Worm (Caenorhabditis elegans): ENCODE data around the gene maoc-1.

maoc-1 gene

DNA sequence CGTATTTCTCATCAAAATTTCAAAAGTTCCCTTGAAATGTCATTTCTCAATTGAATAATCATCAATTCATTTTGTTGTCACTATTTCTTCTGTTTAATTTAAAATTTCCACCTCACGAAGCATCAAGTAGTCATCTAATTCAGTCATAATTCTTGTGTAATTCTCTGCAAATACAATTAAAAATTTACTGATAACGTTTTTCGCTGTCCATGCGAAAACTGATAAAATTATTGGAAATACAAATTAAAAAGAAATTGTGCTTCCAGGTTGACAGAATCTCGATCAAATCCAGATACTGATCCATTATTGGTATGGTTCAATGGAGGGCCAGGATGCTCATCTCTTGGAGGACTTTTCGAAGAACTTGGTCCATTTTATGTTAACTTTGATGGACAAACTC is 37.2 kb downstream of the maoc-1 start:
- no peak for TF ChIP-seq unc-62 (GFP tag; optimal IDR thresholded peaks at IDR 0.05)
- no peak for TF ChIP-seq pha-4 (tag; optimal IDR thresholded peaks at IDR 0.05)
- no peak for TF ChIP-seq drap-1 (GFP tag; optimal IDR thresholded peaks at IDR 0.05)
- TF ChIP-seq unc-39 (tag; optimal IDR thresholded peaks at IDR 0.05), result no peak
- no peak for TF ChIP-seq nhr-76 (tag; optimal IDR thresholded peaks at IDR 0.05)
- TF ChIP-seq M03D4.4 (tag; optimal IDR thresholded peaks at IDR 0.05), result no peak
- no peak for TF ChIP-seq bed-3 (GFP tag; optimal IDR thresholded peaks at IDR 0.05)
- no peak for TF ChIP-seq flh-1 (GFP tag; optimal IDR thresholded peaks at IDR 0.05)
- no peak for TF ChIP-seq mab-5 (tag; optimal IDR thresholded peaks at IDR 0.05)
- no peak for TF ChIP-seq blmp-1 (tag; optimal IDR thresholded peaks at IDR 0.05)
- TF ChIP-seq lsy-2 (tag; optimal IDR thresholded peaks at IDR 0.05), result no peak
- TF ChIP-seq nhr-28 (tag; optimal IDR thresholded peaks at IDR 0.05), result no peak
- TF ChIP-seq ces-1 (GFP tag; optimal IDR thresholded peaks at IDR 0.05), result no peak
- no peak for TF ChIP-seq snpc-4 (tag; optimal IDR thresholded peaks at IDR 0.05)
- no peak for TF ChIP-seq hlh-1 (tag; optimal IDR thresholded peaks at IDR 0.05)
- no peak for TF ChIP-seq mls-2 (tag; optimal IDR thresholded peaks at IDR 0.05)
- no peak for TF ChIP-seq nhr-2 (tag; optimal IDR thresholded peaks at IDR 0.05)
- TF ChIP-seq mep-1 (tag; optimal IDR thresholded peaks at IDR 0.05), result no peak
- TF ChIP-seq cnd-1 (tag; optimal IDR thresholded peaks at IDR 0.05), result no peak
- TF ChIP-seq ham-2 (GFP tag; optimal IDR thresholded peaks at IDR 0.05), result no peak

DNA sequence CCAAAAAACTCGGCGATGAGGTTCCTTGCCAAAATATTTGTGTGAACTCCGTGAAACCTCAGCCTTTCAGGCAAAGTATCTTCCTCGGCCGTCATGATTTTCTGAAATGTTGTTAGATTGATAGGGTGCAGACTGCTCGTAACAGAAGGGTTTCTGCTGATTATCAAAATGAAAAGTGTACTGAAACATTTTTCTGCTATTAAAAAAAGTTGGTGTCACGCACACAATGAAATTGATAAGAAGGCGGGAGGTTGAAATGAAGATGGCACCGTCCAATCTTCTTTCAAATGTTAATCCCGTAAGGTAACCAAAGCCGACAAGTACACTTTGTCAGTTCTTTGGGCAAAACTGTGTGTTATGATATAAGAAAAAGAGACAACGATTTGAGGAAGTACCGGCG is 40.9 kb downstream of the maoc-1 start:
- TF ChIP-seq unc-39 (tag; optimal IDR thresholded peaks at IDR 0.05) (no peak), ceh-83 (GFP tag; optimal IDR thresholded peaks at IDR 0.05) (no peak), nhr-28 (tag; optimal IDR thresholded peaks at IDR 0.05) (no peak), mls-2 (tag; optimal IDR thresholded peaks at IDR 0.05) (no peak), hlh-1 (tag; optimal IDR thresholded peaks at IDR 0.05) (no peak), snpc-4 (tag; optimal IDR thresholded peaks at IDR 0.05) (no peak)

DNA sequence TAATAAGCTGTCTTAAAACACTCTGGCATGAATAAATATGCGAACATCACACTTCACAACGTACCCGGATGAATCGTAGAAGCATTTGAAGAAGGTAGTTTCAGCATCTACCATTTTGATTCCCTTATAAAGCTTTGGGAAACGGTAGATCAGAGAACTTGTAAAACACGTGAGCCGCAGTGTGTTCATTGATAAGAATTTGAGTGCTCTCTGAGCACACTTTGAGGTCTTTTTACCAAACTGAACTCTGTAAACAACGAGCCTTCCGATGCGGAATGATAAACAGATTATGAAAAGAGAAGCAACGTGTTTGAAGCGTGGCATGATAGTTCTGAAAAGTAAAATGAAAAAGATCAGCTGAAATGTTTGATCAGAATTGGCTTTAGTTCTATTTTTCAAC is 42.2 kb downstream of the maoc-1 start, which contains the start of gene aqp-1:
Gene aqp-1, minus strand, starts transcription at position 102 of the 400 bp plus-strand sequence.
- TF ChIP-seq sem-2 (GFP tag; optimal IDR thresholded peaks at IDR 0.05) (no peak), mab-5 (tag; optimal IDR thresholded peaks at IDR 0.05) (no peak), unc-62 (GFP tag; optimal IDR thresholded peaks at IDR 0.05) (no peak), lin-32 (GFP tag; optimal IDR thresholded peaks at IDR 0.05) (no peak), cnd-1 (tag; optimal IDR thresholded peaks at IDR 0.05) (no peak), ces-1 (GFP tag; optimal IDR thresholded peaks at IDR 0.05) (no peak), ceh-39 (tag; optimal IDR thresholded peaks at IDR 0.05) (no peak), hlh-1 (tag; optimal IDR thresholded peaks at IDR 0.05) (no peak), unc-120 (tag; optimal IDR thresholded peaks at IDR 0.05; ENCODE audit: poor library complexity, severe bottlenecking) (no peak), ham-2 (GFP tag; optimal IDR thresholded peaks at IDR 0.05) (no peak), nhr-12 (tag; optimal IDR thresholded peaks at IDR 0.05) (no peak), elt-1 (tag; optimal IDR thresholded peaks at IDR 0.05; ENCODE audit: borderline replicate concordance, insufficient read depth) (no peak)

DNA sequence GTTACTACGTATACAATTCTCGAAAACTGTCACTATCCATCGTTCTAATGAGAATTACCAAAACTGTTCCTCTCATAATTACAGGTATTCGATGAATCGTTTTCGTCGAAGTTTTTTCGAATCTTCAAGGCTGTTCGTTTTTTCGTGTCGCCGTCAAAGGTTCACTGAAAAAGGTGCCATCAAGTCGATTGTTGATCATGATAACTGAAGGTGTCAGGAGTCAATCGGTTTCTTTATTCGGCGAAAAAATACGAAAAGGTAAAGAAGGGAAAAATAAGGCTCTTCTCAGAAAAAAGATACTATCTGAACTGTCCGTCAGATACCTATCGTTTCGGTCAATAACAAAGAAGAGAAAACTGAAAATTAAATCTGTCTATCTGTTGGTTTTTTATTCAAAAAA is 42.7 kb downstream of the maoc-1 start:
- no peak for TF ChIP-seq ham-2 (GFP tag; optimal IDR thresholded peaks at IDR 0.05)

DNA sequence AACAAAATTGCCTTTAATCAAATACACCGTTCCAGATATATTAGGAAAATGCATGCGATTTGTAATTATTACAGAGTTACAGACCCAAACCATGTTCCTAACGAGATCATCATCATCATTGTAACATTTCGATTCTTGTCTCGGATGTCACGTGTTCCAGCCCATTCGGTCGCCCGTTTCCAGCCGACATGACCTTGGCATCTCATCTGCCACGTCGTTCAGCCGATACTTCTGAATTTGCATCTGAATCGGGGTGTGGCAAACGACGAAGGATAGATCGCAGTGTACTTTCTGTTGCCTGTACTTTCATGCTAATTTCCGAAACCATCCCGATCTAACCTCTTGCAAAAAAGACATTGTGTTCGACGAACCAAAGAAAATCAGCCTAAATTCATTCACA is 43.6 kb downstream of the maoc-1 start:
- no peak for TF ChIP-seq unc-39 (tag; optimal IDR thresholded peaks at IDR 0.05)

DNA sequence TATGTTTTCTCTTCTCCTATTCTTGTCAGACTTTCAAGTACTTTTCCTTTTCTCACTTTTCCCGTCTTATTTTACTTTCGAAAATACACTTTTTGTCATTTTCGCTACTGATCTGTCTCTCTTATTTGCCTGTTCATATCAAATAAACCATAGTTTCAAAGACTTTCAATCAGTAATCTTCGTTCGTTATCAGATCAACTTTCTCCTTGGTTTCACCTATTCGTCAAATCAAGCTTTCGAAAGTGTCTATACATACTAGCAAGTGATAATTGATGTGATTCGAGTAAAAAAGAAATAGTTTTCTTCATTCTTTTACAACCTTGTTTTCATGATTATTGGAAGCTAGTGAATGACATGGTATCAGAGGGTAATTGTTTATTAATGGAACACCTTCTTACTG is 46.7 kb downstream of the maoc-1 start:
- TF ChIP-seq ceh-39 (tag; optimal IDR thresholded peaks at IDR 0.05), result no peak
- TF ChIP-seq ceh-83 (GFP tag; optimal IDR thresholded peaks at IDR 0.05), result no peak
- TF ChIP-seq elt-1 (tag; optimal IDR thresholded peaks at IDR 0.05; ENCODE audit: borderline replicate concordance, insufficient read depth), result no peak
- TF ChIP-seq mep-1 (tag; optimal IDR thresholded peaks at IDR 0.05), result no peak
- TF ChIP-seq nhr-237 (tag; optimal IDR thresholded peaks at IDR 0.05), result no peak
- no peak for TF ChIP-seq bed-3 (GFP tag; optimal IDR thresholded peaks at IDR 0.05)
- TF ChIP-seq unc-120 (tag; optimal IDR thresholded peaks at IDR 0.05; ENCODE audit: poor library complexity, severe bottlenecking), result no peak
- no peak for TF ChIP-seq lin-32 (GFP tag; optimal IDR thresholded peaks at IDR 0.05)
- no peak for TF ChIP-seq tbx-8 (GFP tag; optimal IDR thresholded peaks at IDR 0.05)
- TF ChIP-seq pha-4 (tag; optimal IDR thresholded peaks at IDR 0.05), result no peak

Data from whole organism, mixed stage, embryonic.